Fruit fly (Drosophila melanogaster): ENCODE data around the gene Fit1.

The Fit1 gene

DNA sequence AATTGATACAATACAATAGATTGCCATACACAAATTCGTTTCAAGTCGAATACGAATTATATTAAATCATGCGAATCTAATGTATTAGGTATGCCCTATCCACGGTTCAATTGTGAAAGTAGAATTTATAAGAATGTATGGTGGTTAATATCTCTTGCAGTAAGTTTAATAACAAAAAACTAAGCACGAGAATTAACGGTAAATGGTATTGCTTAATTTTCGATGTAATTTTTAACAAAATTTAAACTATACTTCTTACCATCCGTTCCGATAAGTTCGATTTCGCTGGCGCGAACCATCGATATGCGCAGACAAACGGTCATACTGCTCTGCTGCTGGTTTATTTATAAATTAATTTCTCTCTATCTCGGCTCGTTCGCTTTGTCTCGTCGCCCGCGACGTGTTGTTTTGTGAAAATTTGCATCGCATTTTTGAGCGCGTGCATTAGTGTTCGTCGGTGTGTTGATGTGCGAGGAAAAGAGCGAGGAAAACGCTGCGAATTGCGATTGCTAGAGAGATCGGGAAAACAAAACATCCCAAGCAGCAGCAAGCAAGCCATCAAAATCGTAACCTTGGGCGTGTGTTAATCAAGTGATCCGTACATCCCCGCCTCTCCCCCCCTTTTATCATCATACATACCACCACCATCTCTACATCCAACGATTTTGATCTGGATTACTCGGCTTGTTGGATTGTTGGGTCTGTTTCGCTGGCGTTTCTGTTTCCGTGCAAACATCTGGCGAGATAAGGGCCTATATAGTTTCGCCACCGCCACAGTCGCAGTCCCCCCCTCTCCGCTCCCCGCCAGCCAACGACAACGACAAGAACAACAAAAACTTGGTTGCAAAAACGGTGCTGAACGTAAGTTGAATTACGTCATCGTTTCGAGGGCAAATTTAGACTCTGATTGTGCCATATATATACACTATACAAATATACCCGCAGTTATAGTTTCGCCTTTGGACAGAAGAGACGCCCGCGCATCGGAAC is at the start of gene Fit1:
Gene Fit1, plus strand, starts transcription at position 307 of the 990 bp plus-strand sequence.
- TF ChIP-seq CG7101 (tag; optimal IDR thresholded peaks at IDR 0.05) = no peak
- TF ChIP-seq tj (GFP tag; optimal IDR thresholded peaks at IDR 0.05) = peak; percentile 43
- peak; percentile 47 for TF ChIP-seq Crg-1 (GFP tag; optimal IDR thresholded peaks at IDR 0.05)
- TF ChIP-seq kay (GFP tag; ENCODE audit: borderline replicate concordance) = peak; percentile 69
- peak; percentile 76 for TF ChIP-seq Mnt (GFP tag; optimal IDR thresholded peaks at IDR 0.05)
- peak; percentile 51 for TF ChIP-seq ovo (GFP tag; optimal IDR thresholded peaks at IDR 0.05)
- no peak for TF ChIP-seq CG14711 (tag; optimal IDR thresholded peaks at IDR 0.05)
- TF ChIP-seq toe (GFP tag; optimal IDR thresholded peaks at IDR 0.05) = no peak
- peak; percentile 85 for TF ChIP-seq CG12768 (GFP tag; optimal IDR thresholded peaks at IDR 0.05)
- TF ChIP-seq Clk (GFP tag; optimal IDR thresholded peaks at IDR 0.05) = no peak
- no peak for TF ChIP-seq CG33017 (tag; optimal IDR thresholded peaks at IDR 0.05)
- TF ChIP-seq CG1620 (GFP tag; optimal IDR thresholded peaks at IDR 0.05) = no peak
- TF ChIP-seq Hr96 (GFP tag; optimal IDR thresholded peaks at IDR 0.05) = peak; percentile 22
- TF ChIP-seq CG7045 (GFP tag; optimal IDR thresholded peaks at IDR 0.05) = peak; percentile 21
- peak; percentile 95 for TF ChIP-seq cic (GFP tag; optimal IDR thresholded peaks at IDR 0.05)
- no peak for TF ChIP-seq bab1 (GFP tag; optimal IDR thresholded peaks at IDR 0.05)
- TF ChIP-seq pad (GFP tag; optimal IDR thresholded peaks at IDR 0.05) = peak; percentile 37
- peak; percentile 60 for TF ChIP-seq CG11617 (GFP tag; optimal IDR thresholded peaks at IDR 0.05)
- no peak for TF ChIP-seq CG5204 (GFP tag; optimal IDR thresholded peaks at IDR 0.05)
- no peak for TF ChIP-seq cnc (optimal IDR thresholded peaks at IDR 0.05)

DNA sequence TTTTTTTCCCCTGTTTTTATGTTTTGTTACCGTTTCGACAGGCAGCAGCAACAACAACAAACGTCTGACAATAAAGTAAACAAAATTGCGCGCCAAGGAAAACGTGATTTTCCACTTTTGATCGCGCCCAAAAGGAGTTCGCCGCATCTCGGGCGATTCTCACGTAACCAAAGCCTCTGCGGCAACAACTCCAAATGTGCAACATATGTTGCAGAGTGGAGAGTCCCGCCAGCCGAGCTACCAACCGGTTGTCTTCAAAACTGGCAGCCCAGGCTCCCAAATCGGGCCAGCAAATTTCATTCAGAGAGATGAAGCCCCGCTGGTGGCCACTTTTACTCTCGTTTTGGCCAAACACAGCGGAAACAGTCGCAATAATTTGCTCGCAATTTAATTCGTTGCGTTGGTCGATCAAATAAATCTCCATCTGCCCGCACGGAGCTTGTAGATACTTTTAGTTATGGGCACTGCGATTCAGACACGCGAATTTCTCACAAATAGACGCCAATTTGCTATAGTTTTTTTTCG is 47.9 kb upstream of the Fit1 start:
- no peak for TF ChIP-seq CG1620 (GFP tag; optimal IDR thresholded peaks at IDR 0.05)
- TF ChIP-seq CG5204 (GFP tag; optimal IDR thresholded peaks at IDR 0.05) = no peak
- no peak for TF ChIP-seq Crg-1 (GFP tag; optimal IDR thresholded peaks at IDR 0.05)
- no peak for TF ChIP-seq Mnt (GFP tag; optimal IDR thresholded peaks at IDR 0.05)
- TF ChIP-seq CG11617 (GFP tag; optimal IDR thresholded peaks at IDR 0.05) = no peak
- TF ChIP-seq CG14711 (tag; optimal IDR thresholded peaks at IDR 0.05) = no peak
- TF ChIP-seq CG33017 (tag; optimal IDR thresholded peaks at IDR 0.05) = no peak
- no peak for TF ChIP-seq pad (GFP tag; optimal IDR thresholded peaks at IDR 0.05)
- no peak for TF ChIP-seq CG12768 (GFP tag; optimal IDR thresholded peaks at IDR 0.05)
- no peak for TF ChIP-seq tj (GFP tag; optimal IDR thresholded peaks at IDR 0.05)
- TF ChIP-seq cic (GFP tag; optimal IDR thresholded peaks at IDR 0.05) = no peak
- TF ChIP-seq CG7101 (tag; optimal IDR thresholded peaks at IDR 0.05) = no peak
- no peak for TF ChIP-seq Clk (GFP tag; optimal IDR thresholded peaks at IDR 0.05)

DNA sequence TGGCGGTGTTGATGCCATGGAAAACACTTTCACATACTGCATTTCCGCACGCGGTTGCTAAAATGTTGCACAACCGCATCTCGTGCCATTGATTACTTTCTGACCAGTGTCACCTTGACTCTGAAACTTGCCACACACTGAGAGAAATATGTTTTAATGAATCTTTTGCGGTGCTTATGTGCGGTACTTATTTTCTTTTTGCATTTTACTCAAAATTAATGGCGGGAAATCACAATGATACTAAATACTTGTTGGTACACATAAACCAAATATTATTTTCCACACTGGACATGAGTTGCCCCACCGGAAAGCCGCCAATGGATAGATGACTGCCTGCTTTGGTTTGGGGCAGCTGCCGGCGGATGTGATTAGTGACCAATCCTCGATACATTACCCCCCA is 46.6 kb upstream of the Fit1 start:
- TF ChIP-seq CG1620 (GFP tag; optimal IDR thresholded peaks at IDR 0.05) (no peak), cnc (optimal IDR thresholded peaks at IDR 0.05) (no peak), cic (GFP tag; optimal IDR thresholded peaks at IDR 0.05) (no peak), kay (GFP tag; ENCODE audit: borderline replicate concordance) (no peak), pad (GFP tag; optimal IDR thresholded peaks at IDR 0.05) (no peak), CG12768 (GFP tag; optimal IDR thresholded peaks at IDR 0.05) (no peak), tj (GFP tag; optimal IDR thresholded peaks at IDR 0.05) (no peak), Clk (GFP tag; optimal IDR thresholded peaks at IDR 0.05) (no peak), CG14711 (tag; optimal IDR thresholded peaks at IDR 0.05) (no peak)

DNA sequence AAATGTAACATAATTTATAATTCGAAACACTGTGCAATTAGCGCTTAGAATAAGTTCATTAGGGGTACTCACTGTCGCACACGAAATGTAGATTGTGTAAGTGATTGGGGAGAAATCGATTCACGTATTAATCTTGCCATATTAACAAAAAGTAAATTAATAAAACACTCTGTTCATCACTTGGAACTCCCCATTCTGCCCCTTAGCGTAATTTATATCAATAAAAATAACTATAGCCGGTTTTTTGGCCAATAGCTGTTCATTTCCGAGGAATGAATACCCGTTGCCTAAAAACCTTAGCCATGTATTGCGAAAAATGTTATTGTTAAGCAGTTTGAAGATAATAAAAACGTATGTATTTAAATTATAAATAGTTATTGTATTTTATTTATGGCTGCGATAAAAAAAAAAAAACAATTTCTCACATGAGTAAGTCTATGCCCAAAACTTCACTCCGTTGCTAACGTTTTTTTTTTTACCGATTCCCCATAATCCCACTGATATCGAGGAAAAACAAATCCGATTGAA is 44.0 kb upstream of the Fit1 start, which contains the start of gene Ugt305A1:
Gene Ugt305A1, plus strand, starts transcription at position 478 of the 528 bp plus-strand sequence.
- TF ChIP-seq cic (GFP tag; optimal IDR thresholded peaks at IDR 0.05) = no peak
- TF ChIP-seq toe (GFP tag; optimal IDR thresholded peaks at IDR 0.05) = no peak
- TF ChIP-seq Clk (GFP tag; optimal IDR thresholded peaks at IDR 0.05) = no peak
- peak; percentile 30 for TF ChIP-seq CG5204 (GFP tag; optimal IDR thresholded peaks at IDR 0.05)
- TF ChIP-seq CG7101 (tag; optimal IDR thresholded peaks at IDR 0.05) = peak; percentile 6

DNA sequence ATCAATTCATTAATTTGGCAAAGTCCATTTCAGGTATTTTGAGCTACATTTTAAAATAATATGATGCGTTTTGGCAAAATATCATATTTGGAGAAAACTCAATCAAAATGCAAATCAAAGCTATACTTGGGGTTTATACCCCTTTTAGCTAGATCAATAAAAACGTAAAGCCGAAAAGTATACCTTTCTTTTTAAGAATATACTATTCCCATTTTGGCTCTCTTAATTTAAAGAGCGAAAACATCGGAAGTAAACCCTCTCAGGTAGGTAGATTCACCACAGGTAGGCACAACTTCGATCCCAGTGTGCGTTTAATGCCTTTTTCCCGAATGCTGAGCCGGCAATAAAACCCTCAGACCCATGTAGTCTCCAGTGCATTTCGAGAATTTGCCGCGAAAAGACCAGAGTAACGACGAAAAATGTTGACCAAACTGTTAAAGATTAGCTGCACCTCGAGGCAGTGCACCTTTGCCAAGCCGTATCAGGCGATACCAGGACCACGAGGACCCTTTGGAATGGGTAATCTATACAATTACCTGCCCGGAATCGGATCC is 41.4 kb upstream of the Fit1 start, which contains the start of gene dib:
Gene dib, plus strand, starts transcription at position 372 of the 554 bp plus-strand sequence.
- TF ChIP-seq tj (GFP tag; optimal IDR thresholded peaks at IDR 0.05) = peak; percentile 91
- TF ChIP-seq pad (GFP tag; optimal IDR thresholded peaks at IDR 0.05) = peak; percentile 73
- TF ChIP-seq CG11617 (GFP tag; optimal IDR thresholded peaks at IDR 0.05) = no peak
- TF ChIP-seq bab1 (GFP tag; optimal IDR thresholded peaks at IDR 0.05) = peak; percentile 47

DNA sequence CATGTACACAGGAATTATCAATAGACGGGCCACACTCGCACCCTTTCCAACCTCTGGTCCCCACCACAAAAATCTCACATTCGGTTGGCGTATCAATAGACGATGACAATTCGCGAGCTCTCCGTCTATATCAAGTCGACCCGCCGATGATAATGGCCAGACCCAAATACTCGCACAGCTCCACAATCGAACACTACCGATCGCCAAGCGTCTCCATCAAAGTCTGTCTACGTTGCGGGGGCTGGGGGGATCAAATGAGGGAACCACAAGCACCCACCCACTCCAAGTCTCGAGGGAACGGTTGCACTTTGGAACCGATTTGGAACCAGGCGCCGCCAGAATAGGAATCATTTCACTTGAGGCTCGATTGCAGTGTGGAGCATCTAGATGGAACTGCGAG is 35.0 kb upstream of the Fit1 start:
- no peak for TF ChIP-seq CG11617 (GFP tag; optimal IDR thresholded peaks at IDR 0.05)
- no peak for TF ChIP-seq tj (GFP tag; optimal IDR thresholded peaks at IDR 0.05)
- peak; percentile 26 for TF ChIP-seq Hr96 (GFP tag; optimal IDR thresholded peaks at IDR 0.05)
- TF ChIP-seq bab1 (GFP tag; optimal IDR thresholded peaks at IDR 0.05) = no peak
- TF ChIP-seq kay (GFP tag; ENCODE audit: borderline replicate concordance) = peak; percentile 82
- peak; percentile 83 for TF ChIP-seq CG12768 (GFP tag; optimal IDR thresholded peaks at IDR 0.05)
- peak; percentile 0 for TF ChIP-seq toe (GFP tag; optimal IDR thresholded peaks at IDR 0.05)
- no peak for TF ChIP-seq CG7045 (GFP tag; optimal IDR thresholded peaks at IDR 0.05)
- TF ChIP-seq CG1620 (GFP tag; optimal IDR thresholded peaks at IDR 0.05) = no peak
- no peak for TF ChIP-seq CG5204 (GFP tag; optimal IDR thresholded peaks at IDR 0.05)
- no peak for TF ChIP-seq CG33017 (tag; optimal IDR thresholded peaks at IDR 0.05)
- TF ChIP-seq CG14711 (tag; optimal IDR thresholded peaks at IDR 0.05) = no peak
- TF ChIP-seq CG7101 (tag; optimal IDR thresholded peaks at IDR 0.05) = no peak
- no peak for TF ChIP-seq Clk (GFP tag; optimal IDR thresholded peaks at IDR 0.05)
- no peak for TF ChIP-seq cnc (optimal IDR thresholded peaks at IDR 0.05)
- TF ChIP-seq Crg-1 (GFP tag; optimal IDR thresholded peaks at IDR 0.05) = no peak
- peak; percentile 61 for TF ChIP-seq Mnt (GFP tag; optimal IDR thresholded peaks at IDR 0.05)
- no peak for TF ChIP-seq pad (GFP tag; optimal IDR thresholded peaks at IDR 0.05)
- TF ChIP-seq ovo (GFP tag; optimal IDR thresholded peaks at IDR 0.05) = no peak
- peak; percentile 88 for TF ChIP-seq cic (GFP tag; optimal IDR thresholded peaks at IDR 0.05)
